Fruit fly (Drosophila melanogaster): ENCODE measurements around the gene CG13127.

The CG13127 gene

DNA sequence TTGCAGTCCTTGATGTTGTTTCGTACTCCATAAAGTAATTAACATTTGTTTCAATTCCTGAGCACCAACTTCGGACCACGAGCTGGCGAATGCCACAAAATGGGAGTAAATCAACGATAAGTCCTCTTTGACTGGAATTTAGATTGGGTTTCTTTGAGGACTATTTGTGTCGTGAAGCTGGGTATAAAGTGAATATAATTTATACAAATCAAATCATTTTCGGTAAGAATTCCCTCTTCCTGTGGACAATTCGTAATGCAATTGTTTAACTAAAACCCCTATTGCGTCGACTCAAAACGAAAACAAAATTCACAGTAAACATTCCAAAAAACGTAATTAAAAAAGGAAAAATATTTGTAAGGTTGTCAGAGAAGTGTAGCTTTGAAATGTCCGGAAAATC is at the start of gene CG13127:
Gene CG13127, plus strand, starts transcription at position 301 of the 400 bp plus-strand sequence.
- TF ChIP-seq OdsH (GFP tag; optimal IDR thresholded peaks at IDR 0.05), result no peak
- TF ChIP-seq Blimp-1 (GFP tag; optimal IDR thresholded peaks at IDR 0.05), result no peak
- TF ChIP-seq spab (GFP tag; optimal IDR thresholded peaks at IDR 0.05), result no peak
- no peak for TF ChIP-seq CG7368 (GFP tag; optimal IDR thresholded peaks at IDR 0.05)
- no peak for TF ChIP-seq eg (GFP tag; IDR thresholded peaks at IDR 0.05)
- TF ChIP-seq Hr39 (GFP tag; optimal IDR thresholded peaks at IDR 0.05), result no peak
- TF ChIP-seq Sox102F (GFP tag; optimal IDR thresholded peaks at IDR 0.05), result no peak
- no peak for TF ChIP-seq esn (GFP tag; optimal IDR thresholded peaks at IDR 0.05)

DNA sequence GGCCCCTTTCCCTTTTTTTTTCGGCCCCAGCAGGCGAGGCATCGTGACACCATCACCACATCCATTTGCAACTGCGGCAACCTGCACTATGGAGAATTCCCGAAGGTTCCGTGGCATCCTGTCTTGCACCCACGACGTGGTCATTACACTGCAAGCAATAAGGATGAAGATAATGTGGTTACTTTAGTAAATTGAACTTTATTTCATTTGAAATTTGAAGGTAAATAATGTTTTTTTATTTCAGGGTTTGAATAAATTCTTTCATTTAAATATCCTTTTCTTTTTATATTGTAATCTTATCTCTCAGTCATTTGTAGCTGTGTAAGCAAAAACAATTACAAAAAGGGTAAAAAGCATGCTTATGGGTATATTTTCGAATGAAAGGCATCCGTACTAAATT is 44.7 kb upstream of the CG13127 start:
- peak; percentile 16 for TF ChIP-seq Sox14 (GFP tag; optimal IDR thresholded peaks at IDR 0.05)
- TF ChIP-seq Hr38 (GFP tag; optimal IDR thresholded peaks at IDR 0.05), result no peak
- TF ChIP-seq fkh (GFP tag; optimal IDR thresholded peaks at IDR 0.05), result no peak
- peak; percentile 37 for TF ChIP-seq net (GFP tag; optimal IDR thresholded peaks at IDR 0.05)
- no peak for TF ChIP-seq CG6163 (GFP tag; IDR thresholded peaks at IDR 0.05)
- TF ChIP-seq Sox15 (GFP tag; optimal IDR thresholded peaks at IDR 0.05), result no peak
- TF ChIP-seq CG31627 (GFP tag; optimal IDR thresholded peaks at IDR 0.05), result peak; percentile 26
- TF ChIP-seq dsx (GFP tag; optimal IDR thresholded peaks at IDR 0.05; ENCODE audit: poor library complexity, severe bottlenecking), result peak; percentile 59
- peak; percentile 31 for TF ChIP-seq achi (GFP tag; optimal IDR thresholded peaks at IDR 0.05)
- no peak for TF ChIP-seq CG7368 (GFP tag; optimal IDR thresholded peaks at IDR 0.05)
- no peak for TF ChIP-seq Blimp-1 (GFP tag; optimal IDR thresholded peaks at IDR 0.05)
- no peak for TF ChIP-seq CG6276 (GFP tag; optimal IDR thresholded peaks at IDR 0.05)
- TF ChIP-seq cyc (GFP tag; optimal IDR thresholded peaks at IDR 0.05), result peak; percentile 30
- TF ChIP-seq Lpt (GFP tag; optimal IDR thresholded peaks at IDR 0.05), result no peak
- TF ChIP-seq CG6854 (GFP tag; optimal IDR thresholded peaks at IDR 0.05), result no peak
- TF ChIP-seq eg (GFP tag; IDR thresholded peaks at IDR 0.05), result no peak
- no peak for TF ChIP-seq Eip93F (GFP tag; optimal IDR thresholded peaks at IDR 0.05)
- TF ChIP-seq CG34406 (GFP tag; optimal IDR thresholded peaks at IDR 0.05), result peak; percentile 26
- TF ChIP-seq CG10631 (GFP tag; optimal IDR thresholded peaks at IDR 0.05), result peak; percentile 18
- TF ChIP-seq Eip75B (GFP tag; optimal IDR thresholded peaks at IDR 0.05), result peak; percentile 45
- TF ChIP-seq spab (GFP tag; optimal IDR thresholded peaks at IDR 0.05), result peak; percentile 24
- peak; percentile 61 for TF ChIP-seq CG3919 (GFP tag; optimal IDR thresholded peaks at IDR 0.05)
- TF ChIP-seq CG8319 (GFP tag; optimal IDR thresholded peaks at IDR 0.05), result no peak
- no peak for TF ChIP-seq Ets21C (GFP tag; optimal IDR thresholded peaks at IDR 0.05)
- no peak for TF ChIP-seq CG32006 (GFP tag; optimal IDR thresholded peaks at IDR 0.05)
- TF ChIP-seq CG8119 (GFP tag; IDR thresholded peaks at IDR 0.05), result no peak
- peak; percentile 5 for TF ChIP-seq CG6792 (GFP tag; optimal IDR thresholded peaks at IDR 0.05)
- no peak for TF ChIP-seq salr (GFP tag; optimal IDR thresholded peaks at IDR 0.05)
- peak; percentile 17 for TF ChIP-seq esn (GFP tag; optimal IDR thresholded peaks at IDR 0.05)
- TF ChIP-seq CG9139 (GFP tag; optimal IDR thresholded peaks at IDR 0.05), result no peak
- TF ChIP-seq CG10669 (GFP tag; optimal IDR thresholded peaks at IDR 0.05), result peak; percentile 38
- peak; percentile 35 for TF ChIP-seq Hr39 (GFP tag; optimal IDR thresholded peaks at IDR 0.05)
- peak; percentile 79 for TF ChIP-seq svp (GFP tag)
- peak; percentile 67 for TF ChIP-seq Ets96B (tag; optimal IDR thresholded peaks at IDR 0.05)
- peak; percentile 41 for TF ChIP-seq Smox (GFP tag; optimal IDR thresholded peaks at IDR 0.05)
- no peak for TF ChIP-seq Gug (GFP tag; IDR thresholded peaks at IDR 0.05)
- TF ChIP-seq Hr4 (GFP tag; optimal IDR thresholded peaks at IDR 0.05), result peak; percentile 7
- peak; percentile 27 for TF ChIP-seq OdsH (GFP tag; optimal IDR thresholded peaks at IDR 0.05)
- peak; percentile 34 for TF ChIP-seq lz (GFP tag; optimal IDR thresholded peaks at IDR 0.05)
- TF ChIP-seq CG6808 (GFP tag; optimal IDR thresholded peaks at IDR 0.05), result peak; percentile 26
- TF ChIP-seq Sox102F (GFP tag; optimal IDR thresholded peaks at IDR 0.05), result peak; percentile 53
- peak; percentile 54 to 56 for TF ChIP-seq ss (GFP tag; optimal IDR thresholded peaks at IDR 0.05)
- TF ChIP-seq pdm3 (GFP tag; optimal IDR thresholded peaks at IDR 0.05), result peak; percentile 5
- TF ChIP-seq CG1621 (tag; optimal IDR thresholded peaks at IDR 0.05), result no peak
- no peak for TF ChIP-seq fd59A (GFP tag; optimal IDR thresholded peaks at IDR 0.05)
- TF ChIP-seq CG16779 (tag; optimal IDR thresholded peaks at IDR 0.05), result no peak
- no peak for TF ChIP-seq CG11902 (GFP tag; optimal IDR thresholded peaks at IDR 0.05)
- TF ChIP-seq dac (GFP tag; optimal IDR thresholded peaks at IDR 0.05), result no peak
- TF ChIP-seq Eip78C (GFP tag), result peak; percentile 88

All from whole organism, prepupa.